Worm (Caenorhabditis elegans) whole organism, L1 larva: ENCODE results near the gene btb-5.

Source experiments
- alr-1 ChIP-seq: fragments of 200-800 bp; sonication (Bioruptor generic); optimal IDR thresholded peaks from 2 replicates; lab custom pipeline; 2018; ENCODE audit warnings: borderline replicate concordance, mild to moderate bottlenecking, missing genetic modification characterization, missing compliant biosample characterization
- egl-13 ChIP-seq: sonication (generic microtip); optimal IDR thresholded peaks from 2 replicates; lab custom pipeline; 2016; ENCODE audit warnings: missing genotype, missing genetic modification reagents, missing genetic modification characterization, missing compliant biosample characterization
- grh-1 ChIP-seq: fragments of 200-800 bp; sonication (Bioruptor generic); IDR thresholded peaks from 2 replicates; pipeline ENCODE4 v1.3.6; 2022; ENCODE audit warnings: missing genetic modification reagents, missing genetic modification characterization, missing compliant biosample characterization
- tbx-2 ChIP-seq: sonication (generic microtip); optimal IDR thresholded peaks from 2 replicates; lab custom pipeline; 2016; ENCODE audit warnings: missing genetic modification characterization, missing compliant biosample characterization
- unc-62 ChIP-seq: fragments of 150-350 bp; optimal IDR thresholded peaks from 2 replicates; lab custom pipeline; 2014; ENCODE audit warnings: missing biosample characterization, missing genetic modification reagents, missing genetic modification characterization

DNA sequence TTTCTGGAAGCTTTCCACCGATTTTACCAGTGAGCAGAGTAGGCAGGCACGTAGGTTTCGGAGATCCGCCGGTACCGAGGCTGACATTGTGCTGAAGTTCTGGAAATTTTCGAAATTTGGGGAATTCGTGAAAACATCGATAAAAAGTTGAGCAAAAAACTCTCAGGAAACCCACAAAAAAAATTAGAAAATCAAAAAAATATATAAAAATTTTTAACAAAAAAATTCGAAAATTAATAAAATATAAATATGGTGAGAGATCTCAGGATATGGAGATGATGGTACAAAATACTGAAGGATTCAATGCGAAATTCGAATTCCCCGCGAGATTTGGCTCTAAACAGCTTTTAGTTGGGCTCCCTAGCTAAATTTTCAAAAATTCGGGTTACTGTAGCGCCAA, 8.7 kb upstream of the btb-5 start, which contains the start of gene spt-4:
- no peak for TF ChIP-seq unc-62 (GFP tag; lab: Kevin White, UChicago)
- no peak for TF ChIP-seq egl-13 (tag; lab: Kevin White, UChicago)
- no peak for TF ChIP-seq tbx-2 (tag; lab: Kevin White, UChicago)
- no peak for TF ChIP-seq alr-1
- TF ChIP-seq grh-1 (GFP tag; lab: Robert Waterston, UW) = no peak
